Fruit fly (Drosophila melanogaster) whole organism, pupa: Measurements from ENCODE around the gene kst.

Experiments
- CG10348 ChIP-seq: fragments of 200-800 bp; sonication (Bioruptor generic); IDR thresholded peaks from 2 replicates; pipeline ENCODE4 v1.3.6; 2022; ENCODE audit warnings: missing biosample characterization, missing genetic modification characterization
- CG12605 ChIP-seq: fragments of 200-800 bp; sonication (Bioruptor generic); IDR thresholded peaks from 2 replicates; pipeline ENCODE4 v1.3.6; 2022; ENCODE audit warnings: missing biosample characterization, missing genetic modification characterization
- CG13204 ChIP-seq: fragments of 200-800 bp; sonication (Bioruptor generic); optimal IDR thresholded peaks from 2 replicates; lab custom pipeline; 2018; ENCODE audit warnings: missing biosample characterization, mild to moderate bottlenecking, missing genetic modification characterization, moderate library complexity
- CG14655 ChIP-seq: fragments of 200-800 bp; sonication (Bioruptor generic); optimal IDR thresholded peaks from 3 replicates; lab custom pipeline; 2017; ENCODE audit warnings: mild to moderate bottlenecking, missing biosample characterization, missing genetic modification reagents, missing genetic modification characterization
- CG15710 ChIP-seq: fragments of 200-800 bp; sonication (Bioruptor generic); optimal IDR thresholded peaks from 2 replicates; lab custom pipeline; 2018; ENCODE audit warnings: missing biosample characterization, mild to moderate bottlenecking, missing genetic modification characterization, moderate library complexity
- CG17806 ChIP-seq: fragments of 200-800 bp; sonication (Bioruptor generic); optimal IDR thresholded peaks from 2 replicates; lab custom pipeline; 2018; ENCODE audit warnings: missing biosample characterization, mild to moderate bottlenecking, missing genetic modification characterization, moderate library complexity
- CG32121 ChIP-seq: fragments of 200-800 bp; sonication (Bioruptor generic); IDR thresholded peaks from 2 replicates; pipeline ENCODE4 v1.3.6; 2022; ENCODE audit warnings: missing biosample characterization, missing genetic modification characterization
- CG34367 ChIP-seq: fragments of 200-800 bp; sonication (Bioruptor generic); optimal IDR thresholded peaks from 2 replicates; lab custom pipeline; 2018; ENCODE audit warnings: missing biosample characterization, mild to moderate bottlenecking, missing genetic modification characterization
- CG4496 ChIP-seq: fragments of 200-800 bp; sonication (Bioruptor generic); IDR thresholded peaks from 3 replicates; pipeline ENCODE4 v1.3.6; 2022; ENCODE audit warnings: missing biosample characterization, missing genetic modification characterization
- CG8159 ChIP-seq: fragments of 200-800 bp; sonication (Bioruptor generic); optimal IDR thresholded peaks from 3 replicates; lab custom pipeline; 2018; ENCODE audit warnings: missing biosample characterization, mild to moderate bottlenecking, missing genetic modification characterization, moderate library complexity
- CG8301 ChIP-seq: fragments of 200-800 bp; sonication (Bioruptor generic); optimal IDR thresholded peaks from 2 replicates; lab custom pipeline; 2018; ENCODE audit warnings: missing biosample characterization, mild to moderate bottlenecking, missing genetic modification characterization
- CG9948 ChIP-seq: fragments of 200-800 bp; sonication (Bioruptor generic); optimal IDR thresholded peaks from 2 replicates; lab custom pipeline; 2018; ENCODE audit warnings: missing biosample characterization, mild to moderate bottlenecking, missing genetic modification characterization, moderate library complexity
- D1 ChIP-seq: fragments of 200-800 bp; sonication (Bioruptor generic); optimal IDR thresholded peaks from 2 replicates; lab custom pipeline; 2018; ENCODE audit warnings: missing biosample characterization, mild to moderate bottlenecking, missing genetic modification characterization, moderate library complexity
- EcR ChIP-seq: fragments of 200-800 bp; sonication (Bioruptor generic); optimal IDR thresholded peaks from 3 replicates; lab custom pipeline; 2019; ENCODE audit warnings: missing biosample characterization, missing genetic modification characterization, mild to moderate bottlenecking, moderate library complexity, missing genetic modification reagents
- Ets98B ChIP-seq: fragments of 200-800 bp; sonication (Bioruptor generic); IDR thresholded peaks from 2 replicates; pipeline ENCODE4 v1.3.6; 2022; ENCODE audit warnings: missing biosample characterization, missing genetic modification characterization
- Pif1A ChIP-seq: fragments of 200-800 bp; sonication (Bioruptor generic); optimal IDR thresholded peaks from 3 replicates; lab custom pipeline; 2016; ENCODE audit warnings: missing biosample characterization, missing genetic modification characterization
- Pif1B ChIP-seq: fragments of 200-800 bp; sonication (Bioruptor generic); optimal IDR thresholded peaks from 3 replicates; lab custom pipeline; 2016; ENCODE audit warnings: missing biosample characterization, missing genetic modification characterization
- Snoo ChIP-seq: fragments of 200-800 bp; sonication (Bioruptor generic); optimal IDR thresholded peaks from 3 replicates; lab custom pipeline; 2017; ENCODE audit warnings: missing biosample characterization, mild to moderate bottlenecking, missing genetic modification characterization, inconsistent platforms
- fd96Ca ChIP-seq: fragments of 200-800 bp; sonication (Bioruptor generic); IDR thresholded peaks from 3 replicates; pipeline ENCODE4 v1.3.6; 2022; ENCODE audit warnings: missing biosample characterization, missing genetic modification characterization
- gl ChIP-seq: fragments of 200-800 bp; sonication (Bioruptor generic); optimal IDR thresholded peaks from 2 replicates; lab custom pipeline; 2018; ENCODE audit warnings: missing biosample characterization, mild to moderate bottlenecking, missing genetic modification characterization
- rn ChIP-seq: fragments of 200-800 bp; sonication (Bioruptor generic); IDR thresholded peaks from 2 replicates; pipeline ENCODE4 v1.3.6; 2022; ENCODE audit warnings: missing biosample characterization, missing genetic modification characterization

Gene kst

dm6 chr3L:3336368-3337164 lies at the start of gene kst, which contains the start of gene Drsl6:
kst (plus strand) TSS chr3L:3336860.
Drsl6 (minus strand) TSS chr3L:3336418.
- peak; percentile 48 for TF ChIP-seq CG15710 (tag; lab: Kevin White, UChicago)
- no peak for TF ChIP-seq D1 (tag; lab: Kevin White, UChicago)
- TF ChIP-seq CG8301 (tag; lab: Kevin White, UChicago), result no peak
- TF ChIP-seq CG4496, result peak; percentile 69
- TF ChIP-seq Pif1B (GFP tag; lab: Kevin White, UChicago), result no peak
- TF ChIP-seq CG8159 (tag; lab: Kevin White, UChicago), result no peak
- no peak for TF ChIP-seq CG14655 (GFP tag; lab: Kevin White, UChicago)
- TF ChIP-seq rn (GFP tag; lab: Robert Waterston, UW), result peak; percentile 38; the same call in 1 of the 2 replicates
- no peak for TF ChIP-seq EcR
- TF ChIP-seq Snoo (tag; lab: Kevin White, UChicago), result no peak
- TF ChIP-seq CG9948 (tag; lab: Kevin White, UChicago), result peak; percentile 17
- TF ChIP-seq CG13204 (GFP tag; lab: Kevin White, UChicago), result no peak
- no peak for TF ChIP-seq CG10348
- no peak for TF ChIP-seq Pif1A (GFP tag; lab: Kevin White, UChicago)
- TF ChIP-seq CG17806 (tag; lab: Kevin White, UChicago), result peak; percentile 32
- peak; percentile 55; the same call in 1 of the 2 replicates for TF ChIP-seq Ets98B (GFP tag; lab: Robert Waterston, UW)
- peak; percentile 32; the same call in 1 of the 2 replicates for TF ChIP-seq CG32121 (GFP tag; lab: Robert Waterston, UW)
- no peak for TF ChIP-seq CG34367 (tag; lab: Kevin White, UChicago)
- peak; percentile 82 for TF ChIP-seq CG12605
- peak; percentile 64 for TF ChIP-seq gl (tag; lab: Kevin White, UChicago)
- TF ChIP-seq fd96Ca (GFP tag; lab: Robert Waterston, UW), result peak; percentile 33; the same call in 1 of the 3 replicates

- TF ChIP-seq D1 (tag; lab: Kevin White, UChicago), result peak; percentile 37
- TF ChIP-seq rn (GFP tag; lab: Robert Waterston, UW), result no peak
Measured at dm6 chr3L:3288414-3288813, 48.2 kb upstream of the kst start.

dm6 chr3L:3291159-3291558 lies 45.5 kb upstream of the kst start, which contains the start of gene CG12009:
CG12009 (plus strand) TSS chr3L:3291459.
- TF ChIP-seq CG12605 (no peak), CG10348 (no peak), CG9948 (tag; lab: Kevin White, UChicago) (no peak), Pif1B (GFP tag; lab: Kevin White, UChicago) (no peak), EcR (no peak), CG13204 (GFP tag; lab: Kevin White, UChicago) (no peak), CG34367 (tag; lab: Kevin White, UChicago) (no peak), CG32121 (GFP tag; lab: Robert Waterston, UW) (no peak), Pif1A (GFP tag; lab: Kevin White, UChicago) (no peak)

dm6 chr3L:3300345-3300744 lies 36.3 kb upstream of the kst start:
- TF ChIP-seq CG14655 (GFP tag; lab: Kevin White, UChicago) (peak; percentile 24), Pif1A (GFP tag; lab: Kevin White, UChicago) (peak; percentile 56), CG4496 (peak; percentile 32; the same call in 1 of the 3 replicates), CG8159 (tag; lab: Kevin White, UChicago) (peak; percentile 17), D1 (tag; lab: Kevin White, UChicago) (no peak), CG15710 (tag; lab: Kevin White, UChicago) (no peak), CG8301 (tag; lab: Kevin White, UChicago) (peak; percentile 32), Ets98B (GFP tag; lab: Robert Waterston, UW) (peak; percentile 63), CG32121 (GFP tag; lab: Robert Waterston, UW) (0 out of 2 replicates have a peak, but pooled peaks have one; percentile 53)
- TF ChIP-seq, all 21 proteins: peak for 7

dm6 chr3L:3301171-3301738 lies 35.4 kb upstream of the kst start:
- TF ChIP-seq CG15710 (tag; lab: Kevin White, UChicago) (no peak), EcR (no peak), CG17806 (tag; lab: Kevin White, UChicago) (no peak), CG32121 (GFP tag; lab: Robert Waterston, UW) (peak; percentile 72), Snoo (tag; lab: Kevin White, UChicago) (peak; percentile 0), CG4496 (peak; percentile 54; the same call in 2 of the 3 replicates), Ets98B (GFP tag; lab: Robert Waterston, UW) (peak; percentile 76), Pif1B (GFP tag; lab: Kevin White, UChicago) (peak; percentile 12), fd96Ca (GFP tag; lab: Robert Waterston, UW) (peak; percentile 53; the same call in 1 of the 3 replicates), CG8159 (tag; lab: Kevin White, UChicago) (peak; percentile 13), CG10348 (no peak), gl (tag; lab: Kevin White, UChicago) (no peak), D1 (tag; lab: Kevin White, UChicago) (no peak), CG14655 (GFP tag; lab: Kevin White, UChicago) (peak; percentile 62), CG34367 (tag; lab: Kevin White, UChicago) (no peak), CG13204 (GFP tag; lab: Kevin White, UChicago) (no peak), CG9948 (tag; lab: Kevin White, UChicago) (no peak), Pif1A (GFP tag; lab: Kevin White, UChicago) (peak; percentile 46), CG12605 (peak; percentile 55), rn (GFP tag; lab: Robert Waterston, UW) (no peak), CG8301 (tag; lab: Kevin White, UChicago) (peak; percentile 59)
